Fruit fly (Drosophila melanogaster): ENCODE measurements around the gene CG6163.
A peak's percentile ranks its signal among the peaks of the same experiment; 100 is the strongest.

CG6163 gene

DNA sequence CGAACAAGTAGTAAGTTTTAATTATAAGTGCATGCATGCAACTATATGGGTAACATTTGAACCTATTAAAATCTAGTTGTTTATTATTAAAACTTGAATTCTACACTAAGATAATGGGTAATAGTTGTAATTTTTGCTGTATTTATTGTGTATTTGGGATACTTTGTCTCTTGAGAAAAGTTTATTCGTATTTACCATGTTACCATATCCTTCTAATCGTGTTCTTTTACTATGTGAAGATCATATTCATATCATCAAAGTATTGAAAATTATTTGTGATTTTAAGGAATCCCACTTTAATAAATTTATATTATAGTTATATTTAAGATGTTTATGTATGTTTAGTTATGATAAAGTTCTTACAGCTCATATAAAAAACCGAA lies 40.8 kb downstream of the CG6163 start:
- peak; percentile 64 for TF ChIP-seq pan (optimal IDR thresholded peaks at IDR 0.05)
- no peak for TF ChIP-seq rgr (GFP tag; optimal IDR thresholded peaks at IDR 0.05)

DNA sequence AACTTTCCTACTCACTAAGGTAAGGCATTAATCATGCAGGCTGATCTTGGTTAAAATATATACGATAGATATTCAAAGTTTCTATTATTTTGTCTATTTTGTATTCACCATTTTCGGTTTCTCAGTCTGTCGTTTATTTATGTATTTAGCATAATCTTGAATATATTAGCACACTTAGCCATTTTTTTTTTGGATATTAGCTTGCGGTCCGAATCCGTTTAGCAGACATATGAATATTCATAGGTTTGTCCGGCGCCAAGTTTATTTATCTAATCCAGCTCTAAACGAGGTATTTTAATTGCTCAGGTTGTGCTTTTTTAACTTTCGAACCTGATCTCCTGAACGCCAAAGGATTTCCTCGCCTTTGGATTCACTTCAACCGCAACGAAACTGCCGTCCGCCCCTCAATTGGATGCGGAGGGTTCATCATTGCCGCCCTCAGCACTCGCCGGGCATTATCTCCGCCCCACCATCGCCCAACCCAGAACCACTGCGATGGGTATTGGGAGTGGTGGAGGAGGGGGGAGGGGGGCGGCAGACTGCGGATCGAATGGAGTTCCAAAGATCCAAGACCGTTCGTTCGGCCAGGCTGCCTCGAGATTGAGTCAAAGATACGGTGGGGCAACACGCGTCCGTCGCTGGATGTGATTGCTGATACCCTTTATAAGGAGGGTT lies 41.3 kb downstream of the CG6163 start:
- TF ChIP-seq Rel (GFP tag; optimal IDR thresholded peaks at IDR 0.05) (no peak), Rel (tag; optimal IDR thresholded peaks at IDR 0.05) (peak; percentile 45), lola (GFP tag; optimal IDR thresholded peaks at IDR 0.05) (no peak), woc (GFP tag; optimal IDR thresholded peaks at IDR 0.05) (peak; percentile 39), Sp1 (GFP tag; optimal IDR thresholded peaks at IDR 0.05) (no peak)

DNA sequence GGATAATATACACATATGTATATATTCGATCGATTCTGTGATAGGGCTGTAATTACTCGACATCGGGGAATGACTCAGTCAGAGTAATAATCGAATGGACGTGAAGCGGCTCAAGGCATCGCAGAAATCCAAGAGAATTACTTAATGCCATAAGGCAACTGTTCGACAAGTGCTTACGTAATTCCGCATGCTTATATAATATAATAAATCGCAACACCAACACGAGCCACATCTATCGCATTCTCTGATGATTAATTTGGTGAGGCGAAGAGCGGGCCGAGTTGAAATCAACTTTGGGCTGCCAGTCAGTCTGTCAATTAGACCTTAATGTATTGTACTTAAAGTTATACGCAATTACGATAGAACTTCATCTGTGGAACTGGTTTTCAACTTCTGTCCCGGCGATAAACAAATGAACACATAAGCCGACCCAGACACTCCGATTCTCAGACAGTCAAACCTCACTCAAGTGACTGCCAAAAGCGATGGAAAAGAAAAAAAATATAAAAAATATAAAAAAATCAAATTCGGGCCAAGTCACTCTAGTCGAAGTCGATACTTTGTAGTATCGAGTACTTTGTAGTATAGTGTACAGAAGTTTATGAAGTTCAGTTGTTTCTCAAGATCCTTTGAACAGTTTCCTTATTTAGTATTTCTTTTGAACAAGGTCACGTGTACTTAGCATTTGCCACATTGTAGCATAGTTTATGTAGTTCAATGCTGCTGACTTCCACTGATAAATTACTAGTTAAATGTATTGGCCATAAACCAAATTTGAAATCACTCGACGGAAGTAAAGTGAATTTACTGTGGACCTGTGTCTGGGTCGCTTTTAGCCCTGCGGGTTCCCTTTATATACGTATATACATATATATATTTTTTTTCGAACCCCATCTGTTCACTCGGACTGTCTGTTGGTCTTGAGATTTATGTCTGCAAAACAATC lies 42.3 kb downstream of the CG6163 start:
- TF ChIP-seq rgr (GFP tag; optimal IDR thresholded peaks at IDR 0.05) (peak; percentile 42), Sp1 (GFP tag; optimal IDR thresholded peaks at IDR 0.05) (peak; percentile 52), sage (GFP tag; optimal IDR thresholded peaks at IDR 0.05) (peak; percentile 14), sv (GFP tag; optimal IDR thresholded peaks at IDR 0.05) (peak; percentile 2), HLH106 (tag; optimal IDR thresholded peaks at IDR 0.05) (peak; percentile 30), dmrt93B (GFP tag; optimal IDR thresholded peaks at IDR 0.05) (peak; percentile 36), Hnf4 (GFP tag; optimal IDR thresholded peaks at IDR 0.05) (no peak), br (GFP tag; optimal IDR thresholded peaks at IDR 0.05) (peak; percentile 58), ey (GFP tag; optimal IDR thresholded peaks at IDR 0.05) (peak; percentile 70), fru (GFP tag; optimal IDR thresholded peaks at IDR 0.05) (peak; percentile 77), CG32264 (GFP tag; optimal IDR thresholded peaks at IDR 0.05) (peak; percentile 35), dsf (GFP tag; optimal IDR thresholded peaks at IDR 0.05; ENCODE audit: borderline replicate concordance) (no peak), Mio (GFP tag; optimal IDR thresholded peaks at IDR 0.05) (no peak), N (GFP tag; optimal IDR thresholded peaks at IDR 0.05) (no peak), OdsH (GFP tag; optimal IDR thresholded peaks at IDR 0.05) (peak; percentile 59), psq (GFP tag; optimal IDR thresholded peaks at IDR 0.05) (peak; percentile 58), woc (GFP tag; optimal IDR thresholded peaks at IDR 0.05) (peak; percentile 12), foxo (GFP tag; optimal IDR thresholded peaks at IDR 0.05) (peak in 1 of 2 experiments; percentile 61), Hr83 (GFP tag; optimal IDR thresholded peaks at IDR 0.05; ENCODE audit: poor library complexity, severe bottlenecking) (no peak), CrebA (GFP tag; optimal IDR thresholded peaks at IDR 0.05; ENCODE audit: borderline replicate concordance) (no peak), h (GFP tag; optimal IDR thresholded peaks at IDR 0.05) (peak; percentile 68)

DNA sequence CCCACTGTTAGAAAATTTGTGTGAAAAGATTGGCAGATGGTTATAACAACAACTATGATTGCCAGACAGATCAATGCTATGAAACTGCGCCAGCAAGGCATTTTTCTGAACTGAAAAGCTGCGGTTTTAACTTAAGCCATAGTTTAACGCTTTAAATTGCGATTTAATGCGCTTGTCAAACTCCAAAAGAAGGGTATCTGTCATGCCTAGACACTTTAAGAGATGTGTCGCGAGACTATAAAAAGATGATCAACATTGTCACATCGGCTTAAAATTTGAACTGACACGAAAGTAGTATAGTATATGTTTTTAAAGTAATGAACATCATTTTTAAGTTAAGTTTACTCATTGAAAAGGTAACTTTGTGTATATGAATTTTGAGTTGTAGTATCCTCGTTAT lies 43.1 kb downstream of the CG6163 start, which contains the start of gene CG6168:
Gene CG6168, minus strand, starts transcription at position 101 of the 400 bp plus-strand sequence.
- TF ChIP-seq Hr78 (GFP tag; optimal IDR thresholded peaks at IDR 0.05) (no peak), h (GFP tag; optimal IDR thresholded peaks at IDR 0.05) (no peak), Dfd (GFP tag; optimal IDR thresholded peaks at IDR 0.05) (no peak), sage (GFP tag; optimal IDR thresholded peaks at IDR 0.05) (no peak), Dif (GFP tag; optimal IDR thresholded peaks at IDR 0.05; ENCODE audit: partially characterized antibody) (no peak), Hr83 (GFP tag; optimal IDR thresholded peaks at IDR 0.05; ENCODE audit: poor library complexity, severe bottlenecking) (no peak), fru (GFP tag; optimal IDR thresholded peaks at IDR 0.05) (no peak), woc (GFP tag; optimal IDR thresholded peaks at IDR 0.05) (no peak), CG32264 (GFP tag; optimal IDR thresholded peaks at IDR 0.05) (no peak), dsf (GFP tag; optimal IDR thresholded peaks at IDR 0.05; ENCODE audit: borderline replicate concordance) (no peak), foxo (GFP tag; optimal IDR thresholded peaks at IDR 0.05) (no peak), brk (GFP tag; optimal IDR thresholded peaks at IDR 0.05) (no peak), OdsH (GFP tag; optimal IDR thresholded peaks at IDR 0.05) (no peak), Jra (GFP tag; optimal IDR thresholded peaks at IDR 0.05) (no peak), Rel (GFP tag; optimal IDR thresholded peaks at IDR 0.05) (no peak), Rel (tag; optimal IDR thresholded peaks at IDR 0.05) (no peak), N (GFP tag; optimal IDR thresholded peaks at IDR 0.05) (no peak)

Data from whole organism, wandering third instar larva.